Fruit fly (Drosophila melanogaster) Kc167 (cell line): ENCODE measurements around the gene SMC5.

Experiments
- Myc ChIP-seq: fragments of >200 bp; optimal IDR thresholded peaks from 2 replicates; lab custom pipeline; 2017; ENCODE audit warnings: missing external identifiers
- Sin3A ChIP-seq: fragments of >200 bp; optimal IDR thresholded peaks from 2 replicates; lab custom pipeline; 2018; ENCODE audit warnings: missing external identifiers
- h ChIP-seq: fragments of >200 bp; optimal IDR thresholded peaks from 3 replicates; lab custom pipeline; 2018; ENCODE audit warnings: missing external identifiers
- insv ChIP-seq: fragments of >200 bp; optimal IDR thresholded peaks from 3 replicates; lab custom pipeline; 2018; ENCODE audit warnings: missing external identifiers
- psq ChIP-seq: fragments of >200 bp; optimal IDR thresholded peaks from 2 replicates; lab custom pipeline; 2017; ENCODE audit warnings: missing external identifiers
- ttk ChIP-seq: sonication (Bioruptor generic); optimal IDR thresholded peaks from 2 replicates; lab custom pipeline; 2017; ENCODE audit warnings: missing external identifiers

Gene SMC5

dm6 chr3L:21554752-21555151 lies 14.2 kb upstream of the SMC5 start, which contains the start of gene Wnk:
Gene Wnk (minus strand): TSS chr3L:21554928.
- no peak for TF ChIP-seq Sin3A
- TF ChIP-seq h (lab: Kevin White, UChicago): no peak
- no peak for TF ChIP-seq insv (lab: Kevin White, UChicago)
- no peak for TF ChIP-seq psq (lab: Kevin White, UChicago)
- no peak for TF ChIP-seq Myc
- no peak for TF ChIP-seq ttk

dm6 chr3L:21558176-21558871 lies 10.7 kb upstream of the SMC5 start, which contains the start of gene CG7173:
Gene CG7173 (minus strand): TSS chr3L:21558226.
- no peak for TF ChIP-seq Myc

DNA sequence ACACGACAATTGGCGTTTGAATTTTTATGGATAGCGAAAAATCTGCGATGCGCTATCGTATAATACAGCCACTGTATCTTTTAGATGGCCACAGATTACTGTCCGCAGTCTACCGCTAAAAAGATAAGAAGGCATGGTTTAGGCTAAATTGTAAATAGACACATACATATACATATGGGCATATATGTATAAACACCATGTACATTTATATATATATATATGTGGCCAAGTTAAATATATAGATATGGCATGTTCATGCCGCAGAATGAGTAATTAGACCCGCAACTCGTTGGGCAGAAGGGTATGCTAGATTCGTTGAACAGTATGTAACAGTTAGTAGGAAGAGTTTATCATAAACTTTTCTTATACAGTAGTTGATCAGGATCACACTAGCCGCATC lies 6.9 kb upstream of the SMC5 start, which contains the start of gene CapaR:
CapaR (minus strand) TSS at position 101 of the 400 bp plus-strand sequence.
- TF ChIP-seq Myc: no peak
- TF ChIP-seq psq (lab: Kevin White, UChicago): no peak
- TF ChIP-seq insv (lab: Kevin White, UChicago): no peak
- TF ChIP-seq Sin3A: no peak
- TF ChIP-seq h (lab: Kevin White, UChicago): no peak
- no peak for TF ChIP-seq ttk

- TF ChIP-seq insv (lab: Kevin White, UChicago): no peak
- no peak for TF ChIP-seq psq (lab: Kevin White, UChicago)
- no peak for TF ChIP-seq Myc
- TF ChIP-seq ttk: no peak
- TF ChIP-seq Sin3A: no peak
- TF ChIP-seq h (lab: Kevin White, UChicago): no peak
These were observed 3.9 kb upstream of the SMC5 start, which contains the start of gene CG7634 for dm6 chr3L:21565126-21565525. Gene CG7634 (plus strand): TSS chr3L:21565426.

- no peak for TF ChIP-seq psq (lab: Kevin White, UChicago)
- TF ChIP-seq h (lab: Kevin White, UChicago): no peak
- TF ChIP-seq Myc: no peak
- no peak for TF ChIP-seq insv (lab: Kevin White, UChicago)
- TF ChIP-seq ttk: no peak
- no peak for TF ChIP-seq Sin3A
These were observed 722 bp upstream of the SMC5 start for dm6 chr3L:21568254-21568653.

- no peak for TF ChIP-seq insv (lab: Kevin White, UChicago)
- TF ChIP-seq Sin3A: no peak
- TF ChIP-seq h (lab: Kevin White, UChicago): no peak
- no peak for TF ChIP-seq psq (lab: Kevin White, UChicago)
- TF ChIP-seq ttk: no peak
- TF ChIP-seq Myc: no peak
These were observed 4.9 kb downstream of the SMC5 start, which contains the start of gene EMC10 for dm6 chr3L:21573831-21574230. Gene EMC10 (plus strand): TSS chr3L:21574131.

DNA sequence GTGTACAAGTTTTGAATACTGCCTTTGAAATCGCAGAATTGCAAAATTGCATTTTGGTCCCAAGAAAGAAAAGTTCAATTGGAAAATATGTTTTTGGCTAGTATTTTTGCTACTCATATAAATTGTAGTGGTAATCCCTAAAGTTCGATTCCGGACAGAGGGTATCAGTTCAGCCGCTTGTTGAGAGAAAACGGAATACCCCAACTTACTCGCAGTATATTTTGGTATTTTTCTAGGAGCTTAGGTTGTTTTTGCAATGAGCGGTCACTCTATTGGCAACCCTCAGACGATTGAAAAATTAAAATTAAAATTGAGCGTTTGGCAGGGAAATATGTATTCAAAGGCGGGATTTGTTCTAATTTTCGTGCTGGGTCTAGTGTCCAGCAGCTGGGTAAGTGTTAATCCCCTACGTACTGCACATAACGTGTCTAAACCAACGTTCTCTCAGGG lies 5.3 kb downstream of the SMC5 start:
- TF ChIP-seq insv (lab: Kevin White, UChicago): no peak
- TF ChIP-seq Sin3A: no peak
- no peak for TF ChIP-seq psq (lab: Kevin White, UChicago)
- TF ChIP-seq Myc: no peak
- no peak for TF ChIP-seq ttk
- no peak for TF ChIP-seq h (lab: Kevin White, UChicago)

dm6 chr3L:21581984-21582383 lies 13.0 kb downstream of the SMC5 start:
- no peak for TF ChIP-seq Myc
- no peak for TF ChIP-seq h (lab: Kevin White, UChicago)
- TF ChIP-seq psq (lab: Kevin White, UChicago): no peak

- no peak for TF ChIP-seq Sin3A
- no peak for TF ChIP-seq h (lab: Kevin White, UChicago)
- no peak for TF ChIP-seq ttk
These were observed 15.7 kb downstream of the SMC5 start for dm6 chr3L:21584683-21585082.

- TF ChIP-seq Myc: no peak
- TF ChIP-seq insv (lab: Kevin White, UChicago): no peak
- TF ChIP-seq ttk: no peak
- no peak for TF ChIP-seq Sin3A
- TF ChIP-seq psq (lab: Kevin White, UChicago): no peak
- TF ChIP-seq h (lab: Kevin White, UChicago): no peak
These were observed 16.4 kb downstream of the SMC5 start for dm6 chr3L:21585397-21585796.

dm6 chr3L:21586528-21586927 lies 17.6 kb downstream of the SMC5 start, which contains the start of gene TfAP-2:
Gene TfAP-2 (plus strand): TSS chr3L:21586828.
- TF ChIP-seq Myc (no peak), ttk (no peak), insv (lab: Kevin White, UChicago) (no peak), h (lab: Kevin White, UChicago) (no peak), Sin3A (no peak), psq (lab: Kevin White, UChicago) (no peak)

DNA sequence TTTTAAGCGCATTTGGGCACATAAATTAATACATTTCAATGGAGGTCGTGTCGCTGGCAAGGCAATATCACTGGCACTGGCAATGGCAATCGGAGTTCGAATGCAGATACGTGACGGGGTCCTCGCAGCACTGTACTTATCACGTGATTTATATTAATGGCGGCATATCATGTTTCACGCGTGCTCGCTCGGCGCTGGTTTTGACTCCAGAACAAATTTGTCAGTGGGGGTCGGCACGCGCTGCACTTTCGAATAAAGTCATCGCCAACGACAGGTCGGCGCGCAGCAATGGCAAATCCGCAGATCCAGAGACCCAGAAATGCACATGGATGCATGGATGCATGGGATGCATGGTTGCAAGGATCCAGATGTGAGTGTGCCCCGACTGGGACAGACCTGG lies 22.3 kb downstream of the SMC5 start:
- TF ChIP-seq h (lab: Kevin White, UChicago) (no peak), Myc (no peak), psq (lab: Kevin White, UChicago) (no peak), Sin3A (no peak), ttk (no peak), insv (lab: Kevin White, UChicago) (no peak)

- TF ChIP-seq psq (lab: Kevin White, UChicago) (no peak), insv (lab: Kevin White, UChicago) (no peak), Myc (no peak), ttk (no peak), h (lab: Kevin White, UChicago) (no peak), Sin3A (no peak)
These were observed 25.4 kb downstream of the SMC5 start for dm6 chr3L:21594408-21594807.
